Fruit fly (Drosophila melanogaster) whole organism: ENCODE measurements around the gene dop.

Experiments
- CG8478 ChIP-seq: fragments of >200 bp; optimal IDR thresholded peaks from 2 replicates; lab custom pipeline; 2018; ENCODE audit warnings: inconsistent platforms
- Dll ChIP-seq: fragments of >200 bp; optimal IDR thresholded peaks from 2 replicates; lab custom pipeline; 2017
- EcR ChIP-seq, 2 experiments: fragments of >200 bp; optimal IDR thresholded peaks; 2 replicates each; lab custom pipeline; 2017; ENCODE audit warnings: missing biosample characterization in 2 of 2, missing genetic modification characterization in 2 of 2, missing genetic modification reagents in 2 of 2
- pan ChIP-seq: fragments of >200 bp; optimal IDR thresholded peaks from 2 replicates; lab custom pipeline; 2017
- psq ChIP-seq: fragments of >200 bp; optimal IDR thresholded peaks from 2 replicates; lab custom pipeline; 2017
- usp ChIP-seq: fragments of >200 bp; optimal IDR thresholded peaks from 2 replicates; lab custom pipeline; 2017; ENCODE audit warnings: missing biosample characterization, missing genetic modification characterization, mixed read lengths

dop gene

dm6 chr3L:15565829-15566433, at the start of gene dop:
Gene dop, plus strand, starts transcription at chr3L:15566013.
- TF ChIP-seq CG8478 (lab: Kevin White, UChicago), result peak; percentile 38
- no peak for TF ChIP-seq psq

- no peak for TF ChIP-seq psq
- TF ChIP-seq Dll (lab: Kevin White, UChicago), result no peak
- TF ChIP-seq pan, result no peak
- TF ChIP-seq usp (GFP tag; lab: Kevin White, UChicago), result no peak
- no peak for TF ChIP-seq CG8478 (lab: Kevin White, UChicago)
- TF ChIP-seq EcR (GFP tag; optimal IDR thresholded peaks at IDR 0.05; lab: Kevin White, UChicago), result no peak
Observed at dm6 chr3L:15516440-15516839, 49.4 kb upstream of the dop start.

DNA sequence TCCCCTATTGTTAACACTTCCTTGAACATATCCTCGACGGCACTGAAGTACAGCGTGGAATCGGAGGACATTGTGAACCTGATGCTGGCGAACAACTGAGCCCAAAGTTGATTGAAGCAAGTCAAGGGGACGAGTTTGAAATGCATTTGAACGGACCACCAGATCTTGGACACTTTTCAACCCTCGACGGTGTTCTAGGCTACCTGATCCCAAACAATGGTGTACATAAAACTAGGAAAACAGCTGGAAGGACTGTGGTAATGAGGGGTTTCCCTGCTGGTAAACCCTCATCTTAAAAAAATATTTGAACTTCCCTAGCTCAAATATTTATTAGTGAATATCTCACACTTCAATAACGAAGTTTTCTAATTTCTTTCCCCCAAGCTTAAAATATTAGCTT, 48.9 kb upstream of the dop start, which contains the start of gene CG13454:
CG13454 (minus strand) TSS at position 101 of the 400 bp plus-strand sequence.
- TF ChIP-seq psq (no peak), CG8478 (lab: Kevin White, UChicago) (no peak), Dll (lab: Kevin White, UChicago) (no peak)

DNA sequence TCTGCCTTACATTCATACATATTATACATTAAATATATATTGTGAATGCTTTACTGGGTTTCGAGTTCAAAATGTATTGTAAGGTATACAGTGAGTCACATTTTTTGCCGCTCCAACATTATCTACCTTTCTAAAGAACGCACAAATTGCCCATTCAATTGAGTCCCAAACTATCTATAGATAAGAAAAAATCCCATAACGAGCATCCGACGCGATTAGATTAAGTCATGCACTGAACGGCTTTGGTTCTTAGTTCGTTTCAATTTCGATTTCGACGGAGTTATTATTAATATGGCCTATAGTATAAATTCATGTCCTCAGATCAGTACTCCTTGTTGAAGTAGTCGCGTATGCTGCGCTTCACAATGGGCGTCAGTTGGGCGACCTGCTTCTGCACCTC, 48.3 kb upstream of the dop start:
- no peak for TF ChIP-seq pan
- no peak for TF ChIP-seq EcR (GFP tag; optimal IDR thresholded peaks at IDR 0.05; lab: Kevin White, UChicago)
- TF ChIP-seq psq, result no peak
- TF ChIP-seq Dll (lab: Kevin White, UChicago), result no peak
- TF ChIP-seq usp (GFP tag; lab: Kevin White, UChicago), result no peak
- no peak for TF ChIP-seq CG8478 (lab: Kevin White, UChicago)

DNA sequence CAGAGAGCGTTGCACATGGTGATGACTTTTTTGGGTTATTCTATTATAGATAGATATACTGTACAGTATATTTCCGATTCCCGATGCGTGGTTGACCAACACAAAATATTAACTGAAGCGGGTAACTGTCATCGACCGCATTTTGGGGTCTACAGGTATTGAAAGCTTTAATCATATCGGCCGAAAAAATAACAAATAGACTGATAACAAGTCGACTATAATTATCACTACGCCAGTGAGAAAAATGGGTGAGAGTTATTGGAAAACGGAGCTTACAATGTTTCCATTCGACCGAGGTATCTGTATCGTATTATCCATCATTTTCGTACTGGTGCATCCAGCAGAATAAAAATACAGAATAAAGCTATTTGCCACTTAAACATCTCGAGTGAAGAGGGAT, 47.5 kb upstream of the dop start:
- TF ChIP-seq Dll (lab: Kevin White, UChicago) (no peak), CG8478 (lab: Kevin White, UChicago) (no peak), EcR (GFP tag; optimal IDR thresholded peaks at IDR 0.05; lab: Kevin White, UChicago) (no peak), psq (no peak), usp (GFP tag; lab: Kevin White, UChicago) (no peak), pan (no peak)

dm6 chr3L:15519492-15519891, 46.3 kb upstream of the dop start, which contains the start of gene mex1:
Gene mex1, minus strand, starts transcription at chr3L:15519592.
- no peak for TF ChIP-seq CG8478 (lab: Kevin White, UChicago)

dm6 chr3L:15519920-15520319, 45.9 kb upstream of the dop start:
- TF ChIP-seq CG8478 (lab: Kevin White, UChicago), result no peak

DNA sequence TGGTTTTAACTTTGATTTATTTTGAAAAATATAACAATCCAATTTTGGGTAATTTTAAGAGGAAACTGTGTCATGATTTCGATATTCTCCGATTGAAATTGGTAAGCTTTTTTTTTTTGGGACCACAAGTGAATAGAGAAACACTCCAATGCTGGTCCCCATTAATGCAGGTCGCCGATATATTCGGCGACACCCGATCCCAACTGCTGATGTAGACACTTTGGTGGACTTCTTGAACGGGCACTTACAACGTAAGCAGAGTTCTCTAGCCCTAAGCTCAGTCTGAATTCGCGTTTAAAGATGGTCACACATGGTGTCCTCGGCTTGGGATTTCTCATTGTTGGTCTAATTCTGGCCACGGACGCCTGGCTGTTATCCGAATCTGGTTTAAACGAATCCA, 45.5 kb upstream of the dop start, which contains the start of gene yellow-k:
yellow-k (plus strand) TSS at position 301 of the 400 bp plus-strand sequence.
- TF ChIP-seq pan (no peak), Dll (lab: Kevin White, UChicago) (no peak), usp (GFP tag; lab: Kevin White, UChicago) (no peak), CG8478 (lab: Kevin White, UChicago) (no peak), EcR (GFP tag; optimal IDR thresholded peaks at IDR 0.05; lab: Kevin White, UChicago) (no peak), psq (no peak)

DNA sequence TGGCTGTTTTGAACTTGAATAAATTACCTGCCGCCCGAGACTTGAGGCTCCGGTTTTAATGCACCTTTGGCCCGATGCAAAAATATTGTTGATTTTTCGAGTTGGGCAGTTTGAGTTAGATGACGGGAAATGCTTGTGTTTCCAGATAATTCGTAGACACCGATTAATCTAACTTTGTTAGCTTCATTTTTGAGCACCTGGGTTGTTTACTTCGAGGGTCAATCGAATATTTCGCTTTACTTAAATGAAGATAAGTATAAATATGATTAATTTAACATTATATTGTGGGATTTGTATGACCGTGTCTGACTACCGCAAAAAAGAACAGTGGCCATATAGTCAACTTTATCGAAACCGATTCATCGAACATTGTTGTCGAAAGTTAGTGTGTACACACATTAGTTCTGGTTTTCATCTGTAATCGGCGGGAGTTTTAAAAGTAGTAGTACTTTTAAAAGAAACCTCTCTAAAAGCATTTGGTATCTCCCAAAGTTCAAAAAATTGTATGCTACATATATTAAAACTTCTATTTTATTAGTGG, 41.9 kb upstream of the dop start, which contains the start of gene CG7945:
CG7945 (minus strand) TSS at position 332 of the 541 bp plus-strand sequence.
- TF ChIP-seq Dll (lab: Kevin White, UChicago), result no peak
- TF ChIP-seq psq, result no peak
- TF ChIP-seq EcR (GFP tag; optimal IDR thresholded peaks at IDR 0.05; lab: Kevin White, UChicago), result no peak
- no peak for TF ChIP-seq pan
- TF ChIP-seq CG8478 (lab: Kevin White, UChicago), result no peak
- no peak for TF ChIP-seq usp (GFP tag; lab: Kevin White, UChicago)

DNA sequence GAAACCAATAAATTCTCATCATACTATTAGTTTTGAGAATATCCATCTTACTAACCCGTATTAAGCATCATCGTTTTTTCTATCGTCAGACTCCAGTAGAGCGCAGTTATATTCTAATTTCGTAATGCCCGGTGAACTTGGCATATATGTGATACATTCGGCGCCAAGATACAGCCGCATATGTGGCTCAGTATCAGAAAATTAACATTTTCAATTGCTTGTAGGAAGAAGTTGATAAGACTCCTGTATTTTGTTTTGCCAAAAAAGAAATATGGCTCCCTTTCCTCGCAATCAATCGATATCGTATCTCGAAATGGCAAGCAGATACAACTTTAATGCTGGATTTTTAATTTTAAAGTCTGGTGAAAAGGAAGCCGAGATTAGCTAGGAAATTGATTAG, 40.7 kb upstream of the dop start, which contains the start of gene CG33986:
CG33986 (minus strand) TSS at position 101 of the 400 bp plus-strand sequence.
- TF ChIP-seq CG8478 (lab: Kevin White, UChicago) (no peak), pan (no peak), psq (no peak), Dll (lab: Kevin White, UChicago) (no peak), EcR (GFP tag; optimal IDR thresholded peaks at IDR 0.05; lab: Kevin White, UChicago) (no peak), usp (GFP tag; lab: Kevin White, UChicago) (no peak)

dm6 chr3L:15526712-15527111, 39.1 kb upstream of the dop start, which contains the start of gene CG33985:
Gene CG33985, minus strand, starts transcription at chr3L:15526812.
- TF ChIP-seq pan (no peak), usp (GFP tag; lab: Kevin White, UChicago) (no peak), Dll (lab: Kevin White, UChicago) (no peak), psq (no peak), EcR (GFP tag; optimal IDR thresholded peaks at IDR 0.05; lab: Kevin White, UChicago) (no peak), CG8478 (lab: Kevin White, UChicago) (no peak)

- no peak for TF ChIP-seq Dll (lab: Kevin White, UChicago)
- TF ChIP-seq pan, result no peak
- TF ChIP-seq EcR (GFP tag; optimal IDR thresholded peaks at IDR 0.05; lab: Kevin White, UChicago), result no peak
- TF ChIP-seq CG8478 (lab: Kevin White, UChicago), result no peak
- TF ChIP-seq psq, result no peak
Observed at dm6 chr3L:15527416-15527815, 38.4 kb upstream of the dop start, which contains the start of gene CG42729. Gene CG42729, minus strand, starts transcription at chr3L:15527516.

DNA sequence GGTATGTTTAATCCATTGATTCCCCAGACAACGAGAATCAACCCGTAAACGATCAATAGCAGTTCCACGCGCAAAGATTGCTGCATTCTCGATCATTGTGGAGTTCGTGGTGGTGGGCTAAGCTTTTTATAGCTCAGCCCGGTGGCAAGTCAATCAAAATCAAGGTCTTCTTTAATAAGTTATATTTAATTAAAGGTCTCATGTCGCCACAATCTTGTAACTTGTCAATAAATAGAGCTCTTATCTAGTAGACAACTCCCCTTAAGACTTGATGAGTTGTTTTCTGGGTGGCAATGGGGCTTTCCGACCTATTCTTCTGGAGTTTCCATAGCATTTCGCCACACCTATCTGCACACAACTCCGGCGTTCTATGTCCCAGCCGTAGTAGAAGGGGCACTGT, 37.7 kb upstream of the dop start, which contains the start of gene CG42728:
CG42728 (minus strand) TSS at position 101 of the 400 bp plus-strand sequence.
- TF ChIP-seq pan (no peak), usp (GFP tag; lab: Kevin White, UChicago) (no peak), EcR (GFP tag; optimal IDR thresholded peaks at IDR 0.05; lab: Kevin White, UChicago) (no peak), psq (no peak), Dll (lab: Kevin White, UChicago) (no peak), CG8478 (lab: Kevin White, UChicago) (no peak)
